Fruit fly (Drosophila melanogaster) whole organism, embryonic: ENCODE data around the gene MsrA.

ENCODE experiments used
- Ada2b ChIP-seq: fragments of 200-800 bp; sonication (Bioruptor generic); IDR thresholded peaks from 2 replicates; pipeline ENCODE4 v1.3.6; 2022; ENCODE audit warnings: missing biosample characterization, missing genetic modification characterization
- Adf1 ChIP-seq: fragments of 200-800 bp; sonication (Bioruptor generic); IDR thresholded peaks from 2 replicates; pipeline ENCODE4 v1.3.6; 2022; ENCODE audit warnings: missing biosample characterization, missing genetic modification characterization
- Atf6 ChIP-seq: fragments of 200-800 bp; sonication (Bioruptor generic); IDR thresholded peaks from 2 replicates; pipeline ENCODE4 v1.3.6; 2022; ENCODE audit warnings: missing biosample characterization, missing genetic modification characterization
- B-H1 ChIP-seq: fragments of 200-800 bp; sonication (Bioruptor generic); IDR thresholded peaks from 3 replicates; pipeline ENCODE4 v1.3.6; 2022; ENCODE audit warnings: missing biosample characterization, missing genetic modification characterization
- CG1233 ChIP-seq: fragments of 200-800 bp; sonication (Bioruptor generic); optimal IDR thresholded peaks from 4 replicates; lab custom pipeline; 2018; ENCODE audit warnings: missing biosample characterization, mild to moderate bottlenecking, missing genetic modification characterization
- CG13775 ChIP-seq: fragments of 200-800 bp; sonication (Bioruptor generic); optimal IDR thresholded peaks from 3 replicates; lab custom pipeline; 2017; ENCODE audit warnings: missing biosample characterization, mild to moderate bottlenecking, missing genetic modification characterization
- CG14014 ChIP-seq: fragments of 200-800 bp; sonication (Bioruptor generic); IDR thresholded peaks from 2 replicates; pipeline ENCODE4 v1.3.6; 2022; ENCODE audit warnings: missing biosample characterization, missing genetic modification characterization
- CG1602 ChIP-seq: fragments of 200-800 bp; sonication (Bioruptor generic); optimal IDR thresholded peaks from 3 replicates; lab custom pipeline; 2016; ENCODE audit warnings: missing biosample characterization, missing genetic modification characterization
- CG16863 ChIP-seq: fragments of 200-800 bp; sonication (Bioruptor generic); optimal IDR thresholded peaks from 3 replicates; lab custom pipeline; 2016; ENCODE audit warnings: missing biosample characterization, missing genetic modification characterization
- CG30403 ChIP-seq: fragments of 200-800 bp; sonication (Bioruptor generic); optimal IDR thresholded peaks from 3 replicates; lab custom pipeline; 2016; ENCODE audit warnings: missing biosample characterization, missing genetic modification characterization
- CG31388 ChIP-seq: fragments of 200-800 bp; sonication (Bioruptor generic); optimal IDR thresholded peaks from 2 replicates; lab custom pipeline; 2016; ENCODE audit warnings: missing biosample characterization, missing genetic modification characterization
- CG33557 ChIP-seq: fragments of 200-800 bp; sonication (Bioruptor generic); optimal IDR thresholded peaks from 2 replicates; lab custom pipeline; 2019; ENCODE audit warnings: missing biosample characterization, mild to moderate bottlenecking, missing genetic modification characterization, moderate library complexity
- CG3407 ChIP-seq: fragments of 200-800 bp; sonication (Bioruptor generic); optimal IDR thresholded peaks from 2 replicates; lab custom pipeline; 2018; ENCODE audit warnings: missing biosample characterization, mild to moderate bottlenecking, missing genetic modification characterization
- CG34422 ChIP-seq: fragments of 200-800 bp; sonication (Bioruptor generic); IDR thresholded peaks from 3 replicates; pipeline ENCODE4 v1.3.6; 2022; ENCODE audit warnings: missing biosample characterization, missing genetic modification characterization
- CG4360 ChIP-seq: fragments of 200-800 bp; sonication (Bioruptor generic); IDR thresholded peaks from 2 replicates; pipeline ENCODE4 v1.3.6; 2022; ENCODE audit warnings: missing biosample characterization, missing genetic modification characterization
- CG43689 ChIP-seq: fragments of 200-800 bp; sonication (Bioruptor generic); IDR thresholded peaks from 2 replicates; pipeline ENCODE4 v1.3.6; 2022; ENCODE audit warnings: missing biosample characterization, missing genetic modification characterization
- CG5953 ChIP-seq: fragments of 200-800 bp; sonication (Bioruptor generic); IDR thresholded peaks from 2 replicates; pipeline ENCODE4 v1.3.6; 2022; ENCODE audit warnings: missing biosample characterization, missing genetic modification characterization
- CG6254 ChIP-seq: fragments of 200-800 bp; sonication (Bioruptor generic); optimal IDR thresholded peaks from 3 replicates; lab custom pipeline; 2017; ENCODE audit warnings: mild to moderate bottlenecking, missing biosample characterization, missing genetic modification reagents, missing genetic modification characterization
- CG7372 ChIP-seq: fragments of 200-800 bp; sonication (Bioruptor generic); IDR thresholded peaks from 2 replicates; pipeline ENCODE4 v1.3.6; 2022; ENCODE audit warnings: missing biosample characterization, missing genetic modification characterization
- Dref ChIP-seq: fragments of 200-800 bp; sonication (Bioruptor generic); IDR thresholded peaks from 2 replicates; pipeline ENCODE4 v1.3.6; 2022; ENCODE audit warnings: missing biosample characterization, missing genetic modification characterization
- Drgx ChIP-seq: fragments of 200-800 bp; sonication (Bioruptor generic); IDR thresholded peaks from 2 replicates; pipeline ENCODE4 v1.3.6; 2022; ENCODE audit warnings: missing biosample characterization, missing genetic modification characterization
- Eip74EF ChIP-seq, 2 experiments: fragments of 200-800 bp in 1 of 2; fragments of >200 bp in 1 of 2; sonication (Bioruptor generic) in 1 of 2; optimal IDR thresholded peaks; 2 replicates each; lab custom pipeline; 2017 to 2019; ENCODE audit warnings: missing biosample characterization in 2 of 2, missing genetic modification characterization in 2 of 2, mild to moderate bottlenecking in 1 of 2, moderate library complexity in 1 of 2
- HLH4C ChIP-seq: fragments of 200-800 bp; sonication (Bioruptor generic); IDR thresholded peaks from 3 replicates; pipeline ENCODE4 v1.3.6; 2022; ENCODE audit warnings: missing biosample characterization, missing genetic modification characterization; ENCODE audit not compliant: partially characterized antibody
- Hr39 ChIP-seq: fragments of >200 bp; optimal IDR thresholded peaks from 2 replicates; lab custom pipeline; 2017
- Hsf ChIP-seq: fragments of 200-800 bp; sonication (Bioruptor generic); optimal IDR thresholded peaks from 3 replicates; lab custom pipeline; 2016; ENCODE audit warnings: missing biosample characterization, missing genetic modification characterization
- Ravus ChIP-seq: fragments of 200-800 bp; sonication (Bioruptor generic); IDR thresholded peaks from 2 replicates; pipeline ENCODE4 v1.3.6; 2022; ENCODE audit warnings: missing biosample characterization, missing genetic modification characterization
- Rx ChIP-seq: fragments of 200-800 bp; sonication (Bioruptor generic); IDR thresholded peaks from 2 replicates; pipeline ENCODE4 v1.3.6; 2022; ENCODE audit warnings: missing biosample characterization, missing genetic modification characterization
- Sry-δ ChIP-seq: fragments of 200-800 bp; sonication (Bioruptor generic); optimal IDR thresholded peaks from 2 replicates; lab custom pipeline; 2016; ENCODE audit warnings: missing biosample characterization, missing genetic modification characterization
- TFAM ChIP-seq: fragments of 200-800 bp; sonication (Bioruptor generic); optimal IDR thresholded peaks from 2 replicates; lab custom pipeline; 2017; ENCODE audit warnings: missing biosample characterization, missing genetic modification characterization, inconsistent platforms
- Usf ChIP-seq: fragments of 200-800 bp; sonication (Bioruptor generic); optimal IDR thresholded peaks from 2 replicates; lab custom pipeline; 2017; ENCODE audit warnings: missing genotype, missing biosample characterization, missing genetic modification characterization
- Xbp1 ChIP-seq: fragments of 200-800 bp; sonication (Bioruptor generic); optimal IDR thresholded peaks from 3 replicates; lab custom pipeline; 2016; ENCODE audit warnings: missing biosample characterization, mild to moderate bottlenecking, missing genetic modification characterization
- Xrp1 ChIP-seq: fragments of 200-800 bp; sonication (Bioruptor generic); IDR thresholded peaks from 2 replicates; pipeline ENCODE4 v1.3.6; 2022; ENCODE audit warnings: missing biosample characterization, missing genetic modification characterization
- az2 ChIP-seq: fragments of 200-800 bp; sonication (Bioruptor generic); optimal IDR thresholded peaks from 3 replicates; lab custom pipeline; 2016; ENCODE audit warnings: missing biosample characterization, missing genetic modification characterization
- bigmax ChIP-seq: fragments of 200-800 bp; sonication (Bioruptor generic); optimal IDR thresholded peaks from 2 replicates; lab custom pipeline; 2018; ENCODE audit warnings: missing biosample characterization, mild to moderate bottlenecking, missing genetic modification characterization
- caup ChIP-seq: fragments of 200-800 bp; sonication (Bioruptor generic); optimal IDR thresholded peaks from 3 replicates; lab custom pipeline; 2017; ENCODE audit warnings: missing biosample characterization, mild to moderate bottlenecking, missing genetic modification characterization, moderate library complexity; ENCODE audit not compliant: severe bottlenecking
- chm ChIP-seq: fragments of 200-800 bp; sonication (Bioruptor generic); IDR thresholded peaks from 2 replicates; pipeline ENCODE4 v1.3.6; 2022; ENCODE audit warnings: missing biosample characterization, missing genetic modification characterization
- croc ChIP-seq: fragments of 200-800 bp; sonication (Bioruptor generic); conservative IDR thresholded peaks from 3 replicates; pipeline ENCODE4 v1.3.6; 2022; ENCODE audit warnings: missing biosample characterization, missing genetic modification characterization
- danr ChIP-seq: fragments of 200-800 bp; sonication (Bioruptor generic); IDR thresholded peaks from 2 replicates; pipeline ENCODE4 v1.3.6; 2022; ENCODE audit warnings: missing biosample characterization, missing genetic modification characterization
- en ChIP-seq: fragments of 200-800 bp; sonication (Bioruptor generic); optimal IDR thresholded peaks from 2 replicates; lab custom pipeline; 2016; ENCODE audit warnings: missing biosample characterization, missing genetic modification characterization
- ftz-f1 ChIP-seq: fragments of 200-800 bp; sonication (Bioruptor generic); optimal IDR thresholded peaks from 2 replicates; lab custom pipeline; 2016; ENCODE audit warnings: missing biosample characterization, missing genetic modification characterization
- hb ChIP-seq: fragments of 200-800 bp; sonication (Bioruptor generic); IDR thresholded peaks from 3 replicates; pipeline ENCODE4 v1.3.6; 2022; ENCODE audit warnings: missing biosample characterization, missing genetic modification characterization; ENCODE audit not compliant: partially characterized antibody
- hbn ChIP-seq: fragments of 200-800 bp; sonication (Bioruptor generic); IDR thresholded peaks from 2 replicates; pipeline ENCODE4 v1.3.6; 2022; ENCODE audit warnings: missing biosample characterization, missing genetic modification characterization; ENCODE audit not compliant: partially characterized antibody
- nerfin-2 ChIP-seq: fragments of 200-800 bp; sonication (Bioruptor generic); IDR thresholded peaks from 2 replicates; pipeline ENCODE4 v1.3.6; 2022; ENCODE audit warnings: missing biosample characterization, missing genetic modification characterization; ENCODE audit not compliant: partially characterized antibody
- org-1 ChIP-seq: fragments of 200-800 bp; sonication (Bioruptor generic); optimal IDR thresholded peaks from 2 replicates; lab custom pipeline; 2017; ENCODE audit warnings: missing biosample characterization, missing genetic modification characterization
- pros ChIP-seq: fragments of 200-800 bp; sonication (Bioruptor generic); optimal IDR thresholded peaks from 3 replicates; lab custom pipeline; 2019; ENCODE audit warnings: missing biosample characterization, mild to moderate bottlenecking, missing genetic modification characterization, moderate library complexity
- sim ChIP-seq: fragments of 200-800 bp; sonication (Bioruptor generic); IDR thresholded peaks from 2 replicates; pipeline ENCODE4 v1.3.6; 2022; ENCODE audit warnings: missing biosample characterization, missing genetic modification characterization
- slp2 ChIP-seq: fragments of 200-800 bp; sonication (Bioruptor generic); optimal IDR thresholded peaks from 2 replicates; lab custom pipeline; 2016; ENCODE audit warnings: missing biosample characterization, missing genetic modification characterization
- so ChIP-seq: fragments of 200-800 bp; sonication (Bioruptor generic); IDR thresholded peaks from 3 replicates; pipeline ENCODE4 v1.3.6; 2022; ENCODE audit warnings: missing biosample characterization, missing genetic modification characterization
- stwl ChIP-seq: fragments of 200-800 bp; sonication (Bioruptor generic); optimal IDR thresholded peaks from 3 replicates; lab custom pipeline; 2018; ENCODE audit warnings: missing biosample characterization, mild to moderate bottlenecking, missing genetic modification characterization, moderate library complexity
- tin ChIP-seq: fragments of 200-800 bp; sonication (Bioruptor generic); optimal IDR thresholded peaks from 3 replicates; lab custom pipeline; 2016; ENCODE audit warnings: missing biosample characterization, missing genetic modification characterization
- unpg ChIP-seq: fragments of 200-800 bp; sonication (Bioruptor generic); optimal IDR thresholded peaks from 3 replicates; lab custom pipeline; 2018; ENCODE audit warnings: missing biosample characterization, mild to moderate bottlenecking, missing genetic modification characterization, moderate library complexity

MsrA gene

DNA sequence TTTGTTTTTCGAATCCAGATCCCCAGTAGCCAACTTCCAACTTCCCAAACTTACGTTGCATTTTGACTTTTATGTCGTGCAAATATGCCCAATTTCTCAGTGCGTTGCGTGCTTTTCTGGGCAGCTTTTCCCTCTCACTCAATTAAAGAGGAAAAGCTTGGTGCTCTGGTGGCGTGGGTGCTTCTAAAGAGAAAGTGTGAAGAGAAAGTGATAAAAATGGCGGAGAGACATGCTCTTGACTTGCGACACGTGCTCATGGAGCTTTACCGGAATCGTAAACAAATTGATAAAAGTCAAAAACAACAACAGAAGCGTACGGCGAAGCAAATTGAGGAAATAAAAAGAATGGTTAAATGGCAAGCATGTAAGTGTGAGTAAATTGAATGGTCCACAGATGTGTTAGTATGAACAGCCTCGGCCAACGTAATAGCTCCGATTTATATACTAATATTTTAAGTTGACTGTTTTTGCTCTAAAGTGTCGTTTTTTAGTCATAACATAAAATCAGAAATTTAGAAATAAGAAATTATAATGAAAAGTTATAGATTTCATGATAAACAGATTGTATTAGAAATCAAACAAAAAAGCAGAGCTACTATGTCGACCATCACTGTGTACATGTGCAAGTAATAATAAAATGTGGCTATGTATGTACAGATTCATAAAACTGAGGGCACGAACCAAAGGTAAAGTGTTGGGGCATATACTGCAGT, 16.8 kb upstream of the MsrA start (continued):
- TF ChIP-seq hb (GFP tag; lab: Robert Waterston, UW) (no peak), sim (GFP tag; lab: Robert Waterston, UW) (no peak), Eip74EF (GFP tag; optimal IDR thresholded peaks at IDR 0.05; lab: Kevin White, UChicago) (no peak), Rx (no peak), pros (GFP tag; lab: Kevin White, UChicago) (no peak), CG1602 (no peak), hbn (no peak), Usf (GFP tag; lab: Kevin White, UChicago) (no peak), CG1233 (GFP tag; lab: Kevin White, UChicago) (no peak), CG43689 (no peak), unpg (GFP tag; lab: Kevin White, UChicago) (peak; percentile 13), Drgx (no peak), TFAM (no peak), bigmax (GFP tag; lab: Kevin White, UChicago) (no peak), danr (GFP tag; lab: Robert Waterston, UW) (no peak), CG6254 (GFP tag; lab: Kevin White, UChicago) (peak; percentile 8), HLH4C (GFP tag; lab: Robert Waterston, UW) (no peak), CG4360 (GFP tag; lab: Robert Waterston, UW) (no peak), B-H1 (GFP tag; lab: Robert Waterston, UW) (no peak), CG14014 (GFP tag; lab: Robert Waterston, UW) (no peak), Atf6 (GFP tag; lab: Robert Waterston, UW) (no peak), Adf1 (no peak), Sry-δ (GFP tag; lab: Kevin White, UChicago) (no peak), Hsf (GFP tag; lab: Kevin White, UChicago) (no peak), slp2 (GFP tag; lab: Kevin White, UChicago) (no peak), Ada2b (GFP tag; lab: Robert Waterston, UW) (0 out of 2 replicates have a peak, but pooled peaks have one; percentile 36), CG3407 (GFP tag; lab: Kevin White, UChicago) (no peak), Hr39 (no peak), nerfin-2 (GFP tag; lab: Robert Waterston, UW) (no peak), en (GFP tag; lab: Kevin White, UChicago) (no peak), CG30403 (GFP tag; lab: Kevin White, UChicago) (peak; percentile 7), ftz-f1 (GFP tag; lab: Kevin White, UChicago) (no peak), so (GFP tag; lab: Robert Waterston, UW) (no peak), Xrp1 (0 out of 2 replicates have a peak, but pooled peaks have one; percentile 11), chm (GFP tag; lab: Robert Waterston, UW) (0 out of 2 replicates have a peak, but pooled peaks have one; percentile 37), tin (GFP tag; lab: Kevin White, UChicago) (no peak), az2 (GFP tag; lab: Kevin White, UChicago) (peak; percentile 14), Xbp1 (GFP tag; lab: Kevin White, UChicago) (no peak), croc (GFP tag; lab: Robert Waterston, UW) (no peak), Dref (no peak), org-1 (GFP tag; lab: Kevin White, UChicago) (no peak), CG34422 (GFP tag; lab: Robert Waterston, UW) (peak; percentile 60; the same call in 1 of the 3 replicates), CG31388 (GFP tag; lab: Kevin White, UChicago) (no peak), CG13775 (peak; percentile 14), Ravus (GFP tag; lab: Robert Waterston, UW) (no peak; the same call in 1 of the 2 replicates), CG5953 (GFP tag; lab: Robert Waterston, UW) (no peak), caup (GFP tag; lab: Kevin White, UChicago) (no peak), CG33557 (GFP tag; lab: Kevin White, UChicago) (no peak), CG16863 (GFP tag; lab: Kevin White, UChicago) (no peak), stwl (no peak), CG7372 (GFP tag; lab: Robert Waterston, UW) (no peak)
